Worm (Caenorhabditis elegans) whole organism, young adult: Measurements from ENCODE around the gene garr-1.

Experiments
- B0035.1 ChIP-seq: sonication (generic microtip); optimal IDR thresholded peaks from 2 replicates; lab custom pipeline; 2016; ENCODE audit warnings: missing genetic modification characterization, mild to moderate bottlenecking, missing compliant biosample characterization, missing genotype, missing genetic modification reagents
- B0336.3 ChIP-seq: fragments of 200-800 bp; sonication (Bioruptor generic); IDR thresholded peaks from 2 replicates; pipeline ENCODE4 v1.3.6; 2022; ENCODE audit warnings: missing genetic modification characterization, missing compliant biosample characterization
- C17E4.6 ChIP-seq: fragments of 200-800 bp; sonication (Bioruptor generic); IDR thresholded peaks from 2 replicates; pipeline ENCODE4 v1.3.6; 2022; ENCODE audit warnings: missing genetic modification reagents, missing genetic modification characterization, missing compliant biosample characterization
- F37B4.10 ChIP-seq: fragments of 200-800 bp; sonication (Bioruptor generic); IDR thresholded peaks from 2 replicates; pipeline ENCODE4 v1.3.6; 2022; ENCODE audit warnings: missing genetic modification characterization, missing compliant biosample characterization
- F57C9.4 ChIP-seq: sonication (generic microtip); optimal IDR thresholded peaks from 2 replicates; lab custom pipeline; 2017; ENCODE audit warnings: mild to moderate bottlenecking, missing genetic modification characterization, missing compliant biosample characterization
- K11D2.4 ChIP-seq: fragments of 200-800 bp; sonication (Bioruptor generic); IDR thresholded peaks from 2 replicates; pipeline ENCODE4 v1.3.6; 2022; ENCODE audit warnings: missing genetic modification reagents, missing genetic modification characterization, missing compliant biosample characterization
- K12H6.12 ChIP-seq: fragments of 200-800 bp; sonication (Bioruptor generic); optimal IDR thresholded peaks from 2 replicates; lab custom pipeline; 2018; ENCODE audit warnings: mild to moderate bottlenecking, missing genetic modification characterization, missing compliant biosample characterization
- T26A5.8 ChIP-seq: sonication (generic microtip); optimal IDR thresholded peaks from 2 replicates; lab custom pipeline; 2016; ENCODE audit warnings: missing genetic modification characterization, missing compliant biosample characterization
- Y53F4B.3 ChIP-seq: fragments of 200-800 bp; sonication (Bioruptor generic); IDR thresholded peaks from 2 replicates; pipeline ENCODE4 v1.3.6; 2022; ENCODE audit warnings: missing genetic modification reagents, missing genetic modification characterization, missing compliant biosample characterization
- Y56A3A.18 ChIP-seq: fragments of 200-800 bp; sonication (Bioruptor generic); IDR thresholded peaks from 2 replicates; pipeline ENCODE4 v1.3.6; 2022; ENCODE audit warnings: missing genetic modification reagents, missing genetic modification characterization, missing compliant biosample characterization
- Y79H2A.3 ChIP-seq: fragments of 200-800 bp; sonication (Bioruptor generic); conservative IDR thresholded peaks from 2 replicates; pipeline ENCODE4 v1.3.6; 2022; ENCODE audit warnings: missing genetic modification reagents, missing genetic modification characterization, missing compliant biosample characterization
- ZK185.1 ChIP-seq: sonication (generic microtip); optimal IDR thresholded peaks from 2 replicates; lab custom pipeline; 2016; ENCODE audit warnings: mild to moderate bottlenecking, missing genetic modification characterization, missing compliant biosample characterization; ENCODE audit not compliant: poor library complexity, severe bottlenecking
- ama-1 ChIP-seq, 3 experiments: fragments of 150-350 bp in 1 of 3; sonication (generic microtip) in 2 of 3; optimal IDR thresholded peaks; 2 replicates each; lab custom pipeline; 2014 to 2018; ENCODE audit warnings: missing biosample characterization in 2 of 3, missing genetic modification characterization in 2 of 3, missing genetic modification reagents in 2 of 3
- bed-2 ChIP-seq: fragments of 200-800 bp; sonication (Bioruptor generic); IDR thresholded peaks from 2 replicates; pipeline ENCODE4 v1.3.6; 2022; ENCODE audit warnings: missing genetic modification reagents, missing genetic modification characterization, missing compliant biosample characterization
- ceh-27 ChIP-seq: fragments of 200-800 bp; sonication (Bioruptor generic); optimal IDR thresholded peaks from 2 replicates; lab custom pipeline; 2018; ENCODE audit warnings: mild to moderate bottlenecking, missing genetic modification characterization, moderate library complexity, missing compliant biosample characterization
- dox-1 ChIP-seq: fragments of 200-800 bp; sonication (Bioruptor generic); IDR thresholded peaks from 2 replicates; pipeline ENCODE4 v1.3.6; 2022; ENCODE audit warnings: missing genetic modification reagents, missing genetic modification characterization, missing compliant biosample characterization
- gei-17 ChIP-seq: fragments of 200-800 bp; sonication (Bioruptor generic); optimal IDR thresholded peaks from 2 replicates; lab custom pipeline; 2018; ENCODE audit warnings: mild to moderate bottlenecking, missing genetic modification characterization, missing compliant biosample characterization
- hlh-26 ChIP-seq: fragments of 200-800 bp; sonication (Bioruptor generic); conservative IDR thresholded peaks from 2 replicates; pipeline ENCODE4 v1.3.6; 2022; ENCODE audit warnings: missing genetic modification reagents, missing genetic modification characterization, missing compliant biosample characterization
- hmg-1.2 ChIP-seq: fragments of 200-800 bp; sonication (Bioruptor generic); IDR thresholded peaks from 2 replicates; pipeline ENCODE4 v1.3.6; 2022; ENCODE audit warnings: missing genetic modification reagents, missing genetic modification characterization, missing compliant biosample characterization
- lin-26 ChIP-seq: fragments of 200-800 bp; sonication (Bioruptor generic); IDR thresholded peaks from 2 replicates; pipeline ENCODE4 v1.3.6; 2022; ENCODE audit warnings: missing genetic modification reagents, missing genetic modification characterization, missing compliant biosample characterization
- lir-1 ChIP-seq: fragments of 200-800 bp; sonication (Bioruptor generic); conservative IDR thresholded peaks from 2 replicates; pipeline ENCODE4 v1.3.6; 2022; ENCODE audit warnings: missing genetic modification reagents, missing genetic modification characterization, missing compliant biosample characterization
- lsl-1 ChIP-seq: fragments of 200-800 bp; sonication (Bioruptor generic); optimal IDR thresholded peaks from 2 replicates; lab custom pipeline; 2018; ENCODE audit warnings: mild to moderate bottlenecking, missing genetic modification characterization, moderate library complexity, missing compliant biosample characterization
- lsy-27 ChIP-seq: sonication (generic microtip); optimal IDR thresholded peaks from 2 replicates; lab custom pipeline; 2017; ENCODE audit warnings: missing genetic modification characterization, mild to moderate bottlenecking, missing compliant biosample characterization, antibody characterized with exemption, missing genotype, borderline replicate concordance; ENCODE audit not compliant: insufficient read depth
- madf-3 ChIP-seq: fragments of 200-800 bp; sonication (Bioruptor generic); IDR thresholded peaks from 2 replicates; pipeline ENCODE4 v1.3.6; 2022; ENCODE audit warnings: missing genetic modification reagents, missing genetic modification characterization, missing compliant biosample characterization
- madf-6 ChIP-seq: fragments of 200-800 bp; sonication (Bioruptor generic); IDR thresholded peaks from 2 replicates; pipeline ENCODE4 v1.3.6; 2022; ENCODE audit warnings: missing genetic modification reagents, missing genetic modification characterization, missing compliant biosample characterization
- nfya-2 ChIP-seq: fragments of 200-800 bp; sonication (Bioruptor generic); IDR thresholded peaks from 2 replicates; pipeline ENCODE4 v1.3.6; 2022; ENCODE audit warnings: missing genetic modification reagents, missing genetic modification characterization, missing compliant biosample characterization
- nhr-27 ChIP-seq: fragments of 200-800 bp; sonication (Bioruptor generic); optimal IDR thresholded peaks from 2 replicates; lab custom pipeline; 2018; ENCODE audit warnings: mild to moderate bottlenecking, missing genetic modification characterization, moderate library complexity, missing compliant biosample characterization
- nhr-80 ChIP-seq: sonication (generic microtip); optimal IDR thresholded peaks from 2 replicates; lab custom pipeline; 2016; ENCODE audit warnings: missing genetic modification characterization, missing compliant biosample characterization
- nhr-90 ChIP-seq: sonication (generic microtip); optimal IDR thresholded peaks from 2 replicates; lab custom pipeline; 2016; ENCODE audit warnings: missing genotype, mild to moderate bottlenecking, missing genetic modification characterization, missing compliant biosample characterization
- pbrm-1 ChIP-seq: fragments of 200-800 bp; sonication (Bioruptor generic); IDR thresholded peaks from 2 replicates; pipeline ENCODE4 v1.3.6; 2022; ENCODE audit warnings: missing genetic modification reagents, missing genetic modification characterization, missing compliant biosample characterization
- sea-2 ChIP-seq: fragments of 200-800 bp; sonication (Bioruptor generic); IDR thresholded peaks from 2 replicates; pipeline ENCODE4 v1.3.6; 2022; ENCODE audit warnings: missing genetic modification characterization, missing compliant biosample characterization
- snpc-1.1 ChIP-seq: sonication (generic microtip); optimal IDR thresholded peaks from 2 replicates; lab custom pipeline; 2017; ENCODE audit warnings: missing genetic modification characterization, mild to moderate bottlenecking, missing compliant biosample characterization, antibody characterized with exemption, moderate library complexity, missing genotype, missing genetic modification reagents; ENCODE audit not compliant: insufficient read depth
- snpc-3.4 ChIP-seq: sonication (generic microtip); optimal IDR thresholded peaks from 2 replicates; lab custom pipeline; 2017; ENCODE audit warnings: missing genetic modification characterization, mild to moderate bottlenecking, missing compliant biosample characterization, antibody characterized with exemption, moderate library complexity, missing genotype, missing genetic modification reagents
- snpc-4 ChIP-seq, 5 experiments: fragments of 150-350 bp in 1 of 5; sonication (generic microtip) in 4 of 5; optimal IDR thresholded peaks; 2 replicates each; lab custom pipeline; 2014 to 2018; ENCODE audit warnings: missing genetic modification characterization in 5 of 5, missing biosample characterization in 3 of 5, antibody characterized with exemption in 2 of 5, mild to moderate bottlenecking in 2 of 5, missing compliant biosample characterization in 2 of 5, missing genotype in 2 of 5, moderate library complexity in 2 of 5, missing genetic modification reagents in 1 of 5
- tbx-9 ChIP-seq: sonication (generic microtip); optimal IDR thresholded peaks from 2 replicates; lab custom pipeline; 2016; ENCODE audit warnings: borderline replicate concordance, missing genetic modification characterization, inconsistent platforms, missing compliant biosample characterization
- tlf-1 ChIP-seq: fragments of 200-800 bp; sonication (Bioruptor generic); optimal IDR thresholded peaks from 2 replicates; lab custom pipeline; 2018; ENCODE audit warnings: mild to moderate bottlenecking, missing genetic modification characterization, missing compliant biosample characterization

Gene garr-1

ce11 chrIV:419674-420073, 6.3 kb upstream of the garr-1 start, which contains the start of gene eri-1 (continued):
- TF ChIP-seq hlh-26 (GFP tag; lab: Robert Waterston, UW) (no peak), snpc-1.1 (tag; lab: Kevin White, UChicago) (no peak), madf-3 (GFP tag; lab: Robert Waterston, UW) (peak; percentile 77; the same call in 1 of the 2 replicates), snpc-4 (GFP tag; optimal IDR thresholded peaks at IDR 0.05; lab: Kevin White, UChicago) (no peak), snpc-4 (tag; optimal IDR thresholded peaks at IDR 0.05; lab: Kevin White, UChicago) (no peak), ceh-27 (no peak), lsy-27 (no peak), bed-2 (GFP tag; lab: Robert Waterston, UW) (no peak), tbx-9 (tag; lab: Kevin White, UChicago) (peak; percentile 42), ama-1 (optimal IDR thresholded peaks at IDR 0.05; lab: Kevin White, UChicago) (no peak), ama-1 (GFP tag; optimal IDR thresholded peaks at IDR 0.05; lab: Kevin White, UChicago) (peak in 1 of 2 experiments; percentile 36), tlf-1 (GFP tag; lab: Kevin White, UChicago) (no peak), F37B4.10 (GFP tag; lab: Robert Waterston, UW) (no peak), lsl-1 (GFP tag; lab: Kevin White, UChicago) (peak; percentile 22), nhr-80 (tag; lab: Kevin White, UChicago) (no peak), dox-1 (GFP tag; lab: Robert Waterston, UW) (peak; percentile 47; the same call in 1 of the 2 replicates), lir-1 (GFP tag; lab: Robert Waterston, UW) (no peak)

- no peak for TF ChIP-seq sea-2
- peak; percentile 38; the same call in 1 of the 2 replicates for TF ChIP-seq madf-6 (GFP tag; lab: Robert Waterston, UW)
- 0 out of 2 replicates have a peak, but pooled peaks have one; percentile 62 for TF ChIP-seq madf-3 (GFP tag; lab: Robert Waterston, UW)
- TF ChIP-seq nfya-2 (GFP tag; lab: Robert Waterston, UW), result no peak
- no peak for TF ChIP-seq Y79H2A.3 (GFP tag; lab: Robert Waterston, UW)
- no peak for TF ChIP-seq nhr-27
- 0 out of 2 replicates have a peak, but pooled peaks have one; percentile 24 for TF ChIP-seq Y56A3A.18 (GFP tag; lab: Robert Waterston, UW)
- no peak for TF ChIP-seq F57C9.4 (tag; lab: Kevin White, UChicago)
Measured at ce11 chrIV:420686-421085, 5.3 kb upstream of the garr-1 start.

DNA sequence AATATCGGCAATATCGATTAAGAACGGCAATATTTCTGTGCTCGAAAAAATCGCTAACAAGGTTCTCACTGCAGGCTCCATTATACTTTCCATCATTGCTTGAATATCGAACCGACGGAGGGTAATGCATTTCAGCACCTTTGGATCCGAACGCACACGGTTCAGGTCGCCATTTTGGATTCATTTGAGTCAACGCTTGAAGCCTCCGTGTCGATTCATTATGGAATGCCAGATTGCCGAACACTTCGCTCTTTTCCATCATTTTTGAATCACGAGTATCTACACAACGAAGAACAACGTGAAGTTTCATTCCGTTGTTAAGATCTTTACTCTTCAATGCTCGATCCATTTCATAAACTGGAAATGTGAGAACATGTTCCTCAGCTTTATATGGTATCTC, 3.9 kb upstream of the garr-1 start:
- TF ChIP-seq ZK185.1 (tag; lab: Kevin White, UChicago), result no peak
- TF ChIP-seq lin-26 (GFP tag; lab: Robert Waterston, UW), result 0 out of 2 replicates have a peak, but pooled peaks have one; percentile 35

DNA sequence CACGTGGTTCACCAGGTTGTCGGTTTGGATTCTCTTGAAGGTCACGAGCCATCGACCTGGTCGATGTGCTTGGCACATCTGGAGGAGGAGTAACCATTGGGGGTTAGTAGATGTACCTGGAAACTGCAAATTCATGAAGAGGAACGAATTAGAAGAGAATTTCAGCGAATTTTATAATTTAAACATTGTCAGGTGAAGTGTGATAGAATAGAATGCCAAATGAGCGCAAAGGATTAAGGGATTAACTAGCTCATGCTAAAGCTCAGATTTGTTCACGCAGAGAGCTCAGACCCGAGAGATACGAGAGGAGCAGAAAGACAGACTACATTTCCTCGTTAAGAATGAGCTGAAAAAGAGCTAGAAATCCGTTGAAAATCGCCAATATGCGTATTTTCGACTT, 916 bp upstream of the garr-1 start, which contains the start of gene daf-18:
daf-18 (minus strand) TSS at position 126 of the 400 bp plus-strand sequence.
- TF ChIP-seq snpc-3.4 (no peak), pbrm-1 (GFP tag; lab: Robert Waterston, UW) (no peak), Y56A3A.18 (GFP tag; lab: Robert Waterston, UW) (no peak), B0336.3 (no peak), Y53F4B.3 (GFP tag; lab: Robert Waterston, UW) (no peak), hmg-1.2 (GFP tag; lab: Robert Waterston, UW) (no peak), T26A5.8 (tag; lab: Kevin White, UChicago) (no peak), B0035.1 (tag; lab: Kevin White, UChicago) (no peak), sea-2 (no peak), hlh-26 (GFP tag; lab: Robert Waterston, UW) (no peak), gei-17 (GFP tag; lab: Kevin White, UChicago) (no peak), nhr-90 (tag; lab: Kevin White, UChicago) (no peak), K12H6.12 (tag; lab: Kevin White, UChicago) (no peak), K11D2.4 (GFP tag; lab: Robert Waterston, UW) (no peak), C17E4.6 (GFP tag; lab: Robert Waterston, UW) (no peak)
